In genomic region chrIII:12800529-12800928, ce11 we compare ENCODE assay signal across 1 worm cellular context.
TF ChIP-seq lines count a peak whose summit lies in the region.

No protein-coding gene starts in this region.

TF ChIP-seq in whole organism, L2 larva, 48 proteins besides CTCF, POLR2A, EP300 and RAD21 (continued from another document):
- TF ChIP-seq R02D3.7 (tag; optimal IDR thresholded peaks at IDR 0.05; lab: Kevin White, UChicago) (no peak), sem-4 (tag; optimal IDR thresholded peaks at IDR 0.05; lab: Kevin White, UChicago) (peak; percentile 56), unc-39 (tag; optimal IDR thresholded peaks at IDR 0.05; lab: Kevin White, UChicago) (no peak), nhr-11 (tag; optimal IDR thresholded peaks at IDR 0.05; lab: Kevin White, UChicago) (no peak), nhr-10 (tag; optimal IDR thresholded peaks at IDR 0.05; lab: Kevin White, UChicago) (no peak), unc-55 (GFP tag; optimal IDR thresholded peaks at IDR 0.05; lab: Kevin White, UChicago) (no peak), Y55F3AM.14 (GFP tag; optimal IDR thresholded peaks at IDR 0.05; lab: Kevin White, UChicago) (no peak), alr-1 (tag; optimal IDR thresholded peaks at IDR 0.05; lab: Kevin White, UChicago) (no peak), gmeb-1 (tag; optimal IDR thresholded peaks at IDR 0.05; lab: Kevin White, UChicago) (no peak), nhr-77 (tag; optimal IDR thresholded peaks at IDR 0.05; lab: Kevin White, UChicago) (no peak), lin-39 (tag; optimal IDR thresholded peaks at IDR 0.05; lab: Kevin White, UChicago) (no peak), aly-2 (tag; optimal IDR thresholded peaks at IDR 0.05; lab: Kevin White, UChicago) (no peak), zag-1 (tag; optimal IDR thresholded peaks at IDR 0.05; lab: Kevin White, UChicago) (no peak), ztf-11 (tag; optimal IDR thresholded peaks at IDR 0.05; lab: Kevin White, UChicago) (no peak), crh-2 (tag; optimal IDR thresholded peaks at IDR 0.05; lab: Kevin White, UChicago) (no peak), blmp-1 (tag; optimal IDR thresholded peaks at IDR 0.05; lab: Kevin White, UChicago; ENCODE audit: insufficient read depth) (peak; percentile 93)
